Worm (Caenorhabditis elegans) whole organism, L4 larva: Measurements from ENCODE around the gene sdz-10.
A peak's percentile ranks its signal among the peaks of the same experiment; 100 is the strongest.

Experiments
- F37D6.2 ChIP-seq: sonication (generic microtip); optimal IDR thresholded peaks from 2 replicates; lab custom pipeline; 2016; ENCODE audit warnings: mild to moderate bottlenecking, missing genetic modification characterization, missing compliant biosample characterization
- F44E2.7 ChIP-seq: fragments of 200-800 bp; sonication (Bioruptor generic); IDR thresholded peaks from 2 replicates; pipeline ENCODE4 v2.1.2; 2022; ENCODE audit warnings: missing genetic modification characterization, missing compliant biosample characterization
- T20F7.1 ChIP-seq: fragments of 200-800 bp; sonication (Bioruptor generic); optimal IDR thresholded peaks from 2 replicates; lab custom pipeline; 2018; ENCODE audit warnings: mild to moderate bottlenecking, missing genetic modification characterization, missing compliant biosample characterization
- ZK337.2 ChIP-seq: fragments of 200-800 bp; sonication (Bioruptor generic); IDR thresholded peaks from 2 replicates; pipeline ENCODE4 v1.3.6; 2022; ENCODE audit warnings: missing genetic modification reagents, missing genetic modification characterization, missing compliant biosample characterization
- aha-1 ChIP-seq: fragments of 150-350 bp; peaks from one replicate; lab custom pipeline; 2014; ENCODE audit warnings: missing biosample characterization, missing genetic modification characterization
- ceh-20 ChIP-seq: fragments of 200-800 bp; sonication (Bioruptor generic); IDR thresholded peaks from 2 replicates; pipeline ENCODE4 v1.3.6; 2022; ENCODE audit warnings: missing genetic modification reagents, missing genetic modification characterization, missing compliant biosample characterization
- ceh-28 ChIP-seq: fragments of 150-350 bp; optimal IDR thresholded peaks from 2 replicates; lab custom pipeline; 2014; ENCODE audit warnings: missing biosample characterization, missing genetic modification reagents, missing genetic modification characterization
- ceh-62 ChIP-seq: sonication (generic microtip); optimal IDR thresholded peaks from 2 replicates; lab custom pipeline; 2017; ENCODE audit warnings: missing biosample characterization, missing genetic modification characterization
- dmd-6 ChIP-seq: fragments of 200-800 bp; sonication (Bioruptor generic); IDR thresholded peaks from 2 replicates; pipeline ENCODE4 v1.3.6; 2022; ENCODE audit warnings: missing genetic modification reagents, missing genetic modification characterization, missing compliant biosample characterization
- dmd-8 ChIP-seq: fragments of 200-800 bp; sonication (Bioruptor generic); IDR thresholded peaks from 2 replicates; pipeline ENCODE4 v1.3.6; 2022; ENCODE audit warnings: missing genetic modification characterization, missing compliant biosample characterization
- dve-1 ChIP-seq: sonication (generic microtip); optimal IDR thresholded peaks from 2 replicates; lab custom pipeline; 2017; ENCODE audit warnings: antibody characterized with exemption, mild to moderate bottlenecking, missing genetic modification characterization, missing compliant biosample characterization; ENCODE audit not compliant: insufficient read depth
- fkh-10 ChIP-seq: fragments of 150-350 bp; optimal IDR thresholded peaks from 2 replicates; lab custom pipeline; 2014; ENCODE audit warnings: missing biosample characterization, missing genetic modification reagents, missing genetic modification characterization
- hlh-11 ChIP-seq: fragments of 200-800 bp; sonication (Bioruptor generic); optimal IDR thresholded peaks from 2 replicates; lab custom pipeline; 2018; ENCODE audit warnings: mild to moderate bottlenecking, missing genetic modification characterization, missing compliant biosample characterization
- hlh-30 ChIP-seq: sonication (generic microtip); optimal IDR thresholded peaks from 2 replicates; lab custom pipeline; 2017; ENCODE audit warnings: antibody characterized with exemption, mild to moderate bottlenecking, missing genetic modification characterization, missing compliant biosample characterization; ENCODE audit not compliant: insufficient read depth
- jun-1 ChIP-seq: fragments of 150-350 bp; optimal IDR thresholded peaks from 2 replicates; lab custom pipeline; 2014; ENCODE audit warnings: missing biosample characterization, missing genetic modification reagents, missing genetic modification characterization
- lin-1 ChIP-seq: fragments of 200-800 bp; sonication (Bioruptor generic); IDR thresholded peaks from 2 replicates; pipeline ENCODE4 v1.3.6; 2022; ENCODE audit warnings: missing genetic modification reagents, missing genetic modification characterization, missing compliant biosample characterization
- lin-15B ChIP-seq: fragments of 150-350 bp; sonication (generic microtip); optimal IDR thresholded peaks from 3 replicates; lab custom pipeline; 2014; ENCODE audit warnings: missing biosample characterization, missing genetic modification characterization
- lin-39 ChIP-seq: fragments of 150-350 bp; optimal IDR thresholded peaks from 2 replicates; lab custom pipeline; 2014; ENCODE audit warnings: missing biosample characterization, missing genetic modification reagents, missing genetic modification characterization
- lir-3 ChIP-seq: sonication (generic microtip); optimal IDR thresholded peaks from 2 replicates; lab custom pipeline; 2016; ENCODE audit warnings: mild to moderate bottlenecking, missing genetic modification characterization, missing compliant biosample characterization
- nhr-10 ChIP-seq: fragments of 150-350 bp; optimal IDR thresholded peaks from 2 replicates; lab custom pipeline; 2014; ENCODE audit warnings: missing biosample characterization, missing genetic modification characterization
- nhr-111 ChIP-seq: fragments of 200-800 bp; sonication (Bioruptor generic); optimal IDR thresholded peaks from 2 replicates; lab custom pipeline; 2018; ENCODE audit warnings: mild to moderate bottlenecking, missing genetic modification characterization, missing compliant biosample characterization
- nhr-28 ChIP-seq: fragments of 150-350 bp; optimal IDR thresholded peaks from 2 replicates; lab custom pipeline; 2014; ENCODE audit warnings: missing biosample characterization, missing genetic modification characterization
- nhr-48 ChIP-seq: sonication (generic microtip); optimal IDR thresholded peaks from 2 replicates; lab custom pipeline; 2016; ENCODE audit warnings: mild to moderate bottlenecking, missing genetic modification characterization, missing compliant biosample characterization
- nhr-6 ChIP-seq: fragments of 150-350 bp; optimal IDR thresholded peaks from 2 replicates; lab custom pipeline; 2014; ENCODE audit warnings: missing biosample characterization, missing genetic modification characterization
- nhr-77 ChIP-seq: fragments of 150-350 bp; optimal IDR thresholded peaks from 2 replicates; lab custom pipeline; 2014; ENCODE audit warnings: missing biosample characterization, missing genetic modification characterization
- pha-4 ChIP-seq, 2 experiments: fragments of 150-350 bp in 1 of 2; fragments of 200-800 bp in 1 of 2; sonication (Bioruptor generic) in 1 of 2; IDR thresholded peaks in 1 of 2; optimal IDR thresholded peaks in 1 of 2; 2 replicates each; pipeline versions ENCODE4 v1.3.6 to Lab custom; 2014 to 2022; ENCODE audit warnings: missing genetic modification characterization in 2 of 2, missing genetic modification reagents in 2 of 2, missing biosample characterization in 1 of 2, missing compliant biosample characterization in 1 of 2
- php-3 ChIP-seq: fragments of 200-800 bp; sonication (Bioruptor generic); IDR thresholded peaks from 2 replicates; pipeline ENCODE4 v1.3.6; 2022; ENCODE audit warnings: missing genetic modification reagents, missing genetic modification characterization, missing compliant biosample characterization
- rbr-2 ChIP-seq: sonication (generic microtip); optimal IDR thresholded peaks from 2 replicates; lab custom pipeline; 2016; ENCODE audit warnings: missing genotype, missing genetic modification characterization, missing compliant biosample characterization
- set-16 ChIP-seq: fragments of 200-800 bp; sonication (Bioruptor generic); IDR thresholded peaks from 2 replicates; pipeline ENCODE4 v1.3.6; 2022; ENCODE audit warnings: missing genetic modification reagents, missing genetic modification characterization, missing compliant biosample characterization
- snpc-4 ChIP-seq: fragments of 150-350 bp; optimal IDR thresholded peaks from 2 replicates; lab custom pipeline; 2014; ENCODE audit warnings: missing biosample characterization, missing genetic modification characterization
- spr-1 ChIP-seq: sonication (generic microtip); optimal IDR thresholded peaks from 2 replicates; lab custom pipeline; 2016; ENCODE audit warnings: mild to moderate bottlenecking, missing genetic modification characterization, missing compliant biosample characterization
- tra-1 ChIP-seq: fragments of 200-800 bp; sonication (Bioruptor generic); IDR thresholded peaks from 2 replicates; pipeline ENCODE4 v1.3.6; 2022; ENCODE audit warnings: missing genetic modification reagents, missing genetic modification characterization, missing compliant biosample characterization
- unc-39 ChIP-seq: sonication (generic microtip); optimal IDR thresholded peaks from 2 replicates; lab custom pipeline; 2017; ENCODE audit warnings: missing biosample characterization, missing genetic modification characterization
- unc-62 ChIP-seq, 3 experiments: fragments of 150-350 bp in 1 of 3; sonication (generic microtip); optimal IDR thresholded peaks in 2 of 3; peaks in 1 of 3; 1 replicate in 1 of 3; 2 replicates in 2 of 3; lab custom pipeline; 2014 to 2017; ENCODE audit warnings: missing biosample characterization in 3 of 3, missing genetic modification characterization in 3 of 3, missing genetic modification reagents in 3 of 3, missing genotype in 1 of 3
- vab-7 ChIP-seq: fragments of 200-800 bp; sonication (Bioruptor generic); IDR thresholded peaks from 2 replicates; pipeline ENCODE4 v1.3.6; 2022; ENCODE audit warnings: missing genetic modification reagents, missing genetic modification characterization, missing compliant biosample characterization
- zip-2 ChIP-seq: fragments of 150-350 bp; optimal IDR thresholded peaks from 2 replicates; lab custom pipeline; 2014; ENCODE audit warnings: missing biosample characterization, missing genetic modification characterization
- ztf-11 ChIP-seq: fragments of 150-350 bp; optimal IDR thresholded peaks from 2 replicates; lab custom pipeline; 2014; ENCODE audit warnings: missing biosample characterization, missing genetic modification characterization

sdz-10 gene

ce11 chrII:2807674-2808206 lies 35.7 kb upstream of the sdz-10 start, which contains the start of gene K12H6.12 (continued):
- TF ChIP-seq spr-1 (tag; lab: Kevin White, UChicago) (no peak), nhr-10 (no peak), zip-2 (tag; lab: Kevin White, UChicago) (no peak), jun-1 (tag; lab: Kevin White, UChicago) (no peak), lin-39 (tag; lab: Kevin White, UChicago) (no peak), nhr-28 (tag; lab: Kevin White, UChicago) (peak; percentile 35), aha-1 (tag; lab: Kevin White, UChicago) (peak; percentile 95), ceh-20 (GFP tag; lab: Robert Waterston, UW) (no peak)

DNA sequence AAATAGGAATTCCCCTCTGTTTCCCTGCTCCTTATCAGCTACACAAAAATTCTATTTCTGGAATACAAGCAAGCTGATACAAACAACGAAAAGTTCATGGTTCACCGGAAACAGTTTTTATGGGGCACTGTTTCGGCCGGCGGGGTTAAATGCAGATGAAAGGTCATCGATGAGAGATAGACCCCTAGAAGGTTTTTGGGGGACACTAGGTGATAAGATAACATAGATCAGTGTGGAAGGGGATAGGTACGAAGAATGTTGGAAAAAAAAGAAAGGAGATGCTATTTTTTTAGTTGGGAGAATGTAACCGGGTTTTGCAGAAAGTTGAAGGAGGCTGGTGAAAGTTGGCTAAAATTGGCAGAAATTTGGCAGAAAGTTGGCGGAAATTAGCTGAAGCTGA lies 33.5 kb upstream of the sdz-10 start:
- TF ChIP-seq nhr-28 (tag; lab: Kevin White, UChicago) (peak; percentile 12), unc-39 (tag; lab: Kevin White, UChicago) (no peak)

DNA sequence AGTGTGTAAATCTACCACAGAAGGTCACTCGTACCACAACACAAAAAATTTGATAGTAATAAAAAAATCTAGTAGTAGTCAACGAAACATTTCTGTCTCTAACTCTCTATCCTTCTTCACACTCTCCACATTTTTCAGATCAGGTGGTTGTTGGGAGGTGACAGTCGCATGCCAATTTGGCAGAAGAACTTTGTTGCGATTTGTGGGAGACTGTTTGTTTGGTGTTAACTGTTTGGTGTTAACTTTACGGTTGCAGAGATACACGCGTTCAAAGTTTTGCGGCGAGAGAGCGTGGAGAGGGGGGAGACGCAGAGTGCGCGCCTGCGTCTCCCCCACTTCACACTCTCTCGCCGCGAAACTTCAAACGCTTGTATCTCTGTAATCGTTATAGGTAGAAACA lies 32.9 kb upstream of the sdz-10 start:
- no peak for TF ChIP-seq nhr-6 (tag; lab: Kevin White, UChicago)
- no peak for TF ChIP-seq lir-3 (tag; lab: Kevin White, UChicago)
- no peak for TF ChIP-seq vab-7 (GFP tag; lab: Robert Waterston, UW)
- no peak for TF ChIP-seq lin-15B (tag; lab: Kevin White, UChicago)
- peak; percentile 75 for TF ChIP-seq nhr-48
- TF ChIP-seq ceh-62 (tag; lab: Kevin White, UChicago) = no peak
- no peak for TF ChIP-seq spr-1 (tag; lab: Kevin White, UChicago)
- no peak for TF ChIP-seq dmd-8
- 0 out of 2 replicates have a peak, but pooled peaks have one; percentile 22 for TF ChIP-seq lin-1 (GFP tag; lab: Robert Waterston, UW)
- peak; percentile 37 for TF ChIP-seq hlh-11 (tag; lab: Kevin White, UChicago)
- TF ChIP-seq zip-2 (tag; lab: Kevin White, UChicago) = no peak
- TF ChIP-seq nhr-28 (tag; lab: Kevin White, UChicago) = peak; percentile 32
- TF ChIP-seq F37D6.2 (tag; lab: Kevin White, UChicago) = no peak
- TF ChIP-seq F44E2.7 (GFP tag; lab: Robert Waterston, UW) = no peak
- TF ChIP-seq unc-62 (GFP tag; optimal IDR thresholded peaks at IDR 0.05 in 1 of 2; lab: Kevin White, UChicago) = no peak
- no peak for TF ChIP-seq unc-62 (tag; optimal IDR thresholded peaks at IDR 0.05; lab: Kevin White, UChicago)
- TF ChIP-seq ceh-28 (tag; lab: Kevin White, UChicago) = no peak
- TF ChIP-seq nhr-77 (tag; lab: Kevin White, UChicago) = no peak
- no peak for TF ChIP-seq fkh-10
- TF ChIP-seq dve-1 (tag; lab: Kevin White, UChicago) = peak; percentile 79
- TF ChIP-seq php-3 (GFP tag; lab: Robert Waterston, UW) = 0 out of 2 replicates have a peak, but pooled peaks have one; percentile 15
- TF ChIP-seq ZK337.2 = no peak
- 0 out of 2 replicates have a peak, but pooled peaks have one; percentile 52 for TF ChIP-seq pha-4 (GFP tag; IDR thresholded peaks at IDR 0.05; lab: Robert Waterston, UW)
- TF ChIP-seq pha-4 (tag; optimal IDR thresholded peaks at IDR 0.05; lab: Kevin White, UChicago) = no peak
- peak; percentile 80 for TF ChIP-seq hlh-30
- TF ChIP-seq dmd-6 = peak; percentile 85
- TF ChIP-seq nhr-111 (GFP tag; lab: Kevin White, UChicago) = no peak
- TF ChIP-seq T20F7.1 (GFP tag; lab: Kevin White, UChicago) = no peak
- no peak for TF ChIP-seq rbr-2 (tag; lab: Kevin White, UChicago)
- no peak for TF ChIP-seq snpc-4 (tag; lab: Kevin White, UChicago)
- TF ChIP-seq ztf-11 (tag; lab: Kevin White, UChicago) = no peak
- peak; percentile 64; the same call in 1 of the 2 replicates for TF ChIP-seq tra-1 (GFP tag; lab: Robert Waterston, UW)
- peak; percentile 26; the same call in 1 of the 2 replicates for TF ChIP-seq set-16 (GFP tag; lab: Robert Waterston, UW)
